Fruit fly (Drosophila melanogaster): ENCODE measurements around the gene TfIIFalpha.

Gene TfIIFalpha

dm6 chr3R:6406566-6407098, 26.4 kb downstream of the TfIIFalpha start, which contains the start of gene gpp:
gpp (plus strand) TSS chr3R:6406855.
- TF ChIP-seq CG7101 (tag; optimal IDR thresholded peaks at IDR 0.05) = peak; percentile 51
- TF ChIP-seq CG14711 (tag; optimal IDR thresholded peaks at IDR 0.05) = peak; percentile 34
- TF ChIP-seq CG5204 (GFP tag; optimal IDR thresholded peaks at IDR 0.05) = no peak
- TF ChIP-seq kay (GFP tag; ENCODE audit: borderline replicate concordance) = peak; percentile 24
- peak; percentile 67 for TF ChIP-seq ovo (GFP tag; optimal IDR thresholded peaks at IDR 0.05)
- peak; percentile 41 for TF ChIP-seq cic (GFP tag; optimal IDR thresholded peaks at IDR 0.05)
- peak; percentile 61 for TF ChIP-seq Mnt (GFP tag; optimal IDR thresholded peaks at IDR 0.05)
- TF ChIP-seq Hr96 (GFP tag; optimal IDR thresholded peaks at IDR 0.05) = no peak
- TF ChIP-seq CG1620 (GFP tag; optimal IDR thresholded peaks at IDR 0.05) = peak; percentile 43
- TF ChIP-seq bab1 (GFP tag; optimal IDR thresholded peaks at IDR 0.05) = peak; percentile 58
- peak; percentile 50 for TF ChIP-seq pad (GFP tag; optimal IDR thresholded peaks at IDR 0.05)
- no peak for TF ChIP-seq CG11617 (GFP tag; optimal IDR thresholded peaks at IDR 0.05)

dm6 chr3R:6407544-6407943, 27.3 kb downstream of the TfIIFalpha start:
- TF ChIP-seq CG12768 (GFP tag; optimal IDR thresholded peaks at IDR 0.05) = no peak
- no peak for TF ChIP-seq Mnt (GFP tag; optimal IDR thresholded peaks at IDR 0.05)
- TF ChIP-seq tj (GFP tag; optimal IDR thresholded peaks at IDR 0.05) = peak; percentile 95
- TF ChIP-seq CG14711 (tag; optimal IDR thresholded peaks at IDR 0.05) = no peak
- no peak for TF ChIP-seq CG7045 (GFP tag; optimal IDR thresholded peaks at IDR 0.05)

DNA sequence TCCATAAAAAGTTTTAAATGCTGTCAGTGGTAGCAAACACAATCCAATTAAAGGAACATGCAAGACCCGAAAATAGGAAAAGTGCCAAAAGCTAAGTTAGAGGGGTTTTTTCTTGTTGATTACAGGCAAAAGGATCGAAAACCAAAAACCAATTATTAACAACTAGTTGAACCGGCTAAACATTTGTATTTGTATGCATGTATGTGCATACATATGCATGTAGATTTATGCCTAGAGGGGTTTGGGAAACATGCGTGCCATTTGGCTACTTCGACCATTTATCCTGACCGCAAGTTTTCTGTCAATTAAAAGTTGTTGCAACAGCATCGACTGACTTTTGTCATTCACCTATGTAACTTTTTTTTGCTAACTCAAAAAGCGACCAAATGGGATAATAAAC, 28.2 kb downstream of the TfIIFalpha start:
- TF ChIP-seq pad (GFP tag; optimal IDR thresholded peaks at IDR 0.05) (no peak), CG11617 (GFP tag; optimal IDR thresholded peaks at IDR 0.05) (no peak), cic (GFP tag; optimal IDR thresholded peaks at IDR 0.05) (no peak), cnc (optimal IDR thresholded peaks at IDR 0.05) (no peak), Clk (GFP tag; optimal IDR thresholded peaks at IDR 0.05) (no peak), kay (GFP tag; ENCODE audit: borderline replicate concordance) (no peak), CG33017 (tag; optimal IDR thresholded peaks at IDR 0.05) (no peak), tj (GFP tag; optimal IDR thresholded peaks at IDR 0.05) (no peak), CG7045 (GFP tag; optimal IDR thresholded peaks at IDR 0.05) (no peak), Crg-1 (GFP tag; optimal IDR thresholded peaks at IDR 0.05) (no peak), CG7101 (tag; optimal IDR thresholded peaks at IDR 0.05) (no peak)

DNA sequence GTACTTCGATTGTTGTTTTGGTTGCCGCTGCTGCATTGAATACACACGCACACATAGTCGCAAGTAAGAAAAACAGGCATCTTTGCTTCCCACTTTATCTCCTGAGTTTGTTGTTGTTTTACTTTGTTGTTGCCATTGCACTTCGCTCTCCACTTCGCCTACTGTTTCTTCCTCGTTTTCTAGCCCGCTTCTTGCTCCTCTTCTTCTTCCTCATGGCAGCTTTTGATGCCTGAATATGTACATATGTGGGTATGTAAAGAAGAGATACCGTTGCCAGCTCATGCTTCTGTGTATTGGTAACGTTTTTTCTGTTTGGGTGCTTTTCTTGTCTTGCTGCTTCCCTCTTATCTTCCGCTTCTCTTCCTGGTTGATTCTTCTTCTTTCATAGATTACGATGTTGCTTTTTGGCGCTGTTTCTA, 28.9 kb downstream of the TfIIFalpha start:
- TF ChIP-seq bab1 (GFP tag; optimal IDR thresholded peaks at IDR 0.05) = no peak
- no peak for TF ChIP-seq CG11617 (GFP tag; optimal IDR thresholded peaks at IDR 0.05)
- TF ChIP-seq CG5204 (GFP tag; optimal IDR thresholded peaks at IDR 0.05) = no peak
- peak; percentile 67 for TF ChIP-seq cic (GFP tag; optimal IDR thresholded peaks at IDR 0.05)
- no peak for TF ChIP-seq Hr96 (GFP tag; optimal IDR thresholded peaks at IDR 0.05)
- TF ChIP-seq tj (GFP tag; optimal IDR thresholded peaks at IDR 0.05) = no peak
- peak; percentile 95 for TF ChIP-seq kay (GFP tag; ENCODE audit: borderline replicate concordance)
- TF ChIP-seq Mnt (GFP tag; optimal IDR thresholded peaks at IDR 0.05) = peak; percentile 43
- no peak for TF ChIP-seq CG1620 (GFP tag; optimal IDR thresholded peaks at IDR 0.05)
- TF ChIP-seq CG12768 (GFP tag; optimal IDR thresholded peaks at IDR 0.05) = peak; percentile 37
- no peak for TF ChIP-seq toe (GFP tag; optimal IDR thresholded peaks at IDR 0.05)
- TF ChIP-seq Clk (GFP tag; optimal IDR thresholded peaks at IDR 0.05) = no peak
- peak; percentile 6 for TF ChIP-seq pad (GFP tag; optimal IDR thresholded peaks at IDR 0.05)
- no peak for TF ChIP-seq CG33017 (tag; optimal IDR thresholded peaks at IDR 0.05)
- no peak for TF ChIP-seq CG14711 (tag; optimal IDR thresholded peaks at IDR 0.05)
- TF ChIP-seq cnc (optimal IDR thresholded peaks at IDR 0.05) = no peak
- no peak for TF ChIP-seq CG7101 (tag; optimal IDR thresholded peaks at IDR 0.05)
- TF ChIP-seq ovo (GFP tag; optimal IDR thresholded peaks at IDR 0.05) = peak; percentile 43
- TF ChIP-seq CG7045 (GFP tag; optimal IDR thresholded peaks at IDR 0.05) = no peak
- no peak for TF ChIP-seq Crg-1 (GFP tag; optimal IDR thresholded peaks at IDR 0.05)

- no peak for TF ChIP-seq cnc (optimal IDR thresholded peaks at IDR 0.05)
- TF ChIP-seq pad (GFP tag; optimal IDR thresholded peaks at IDR 0.05) = peak; percentile 12
- peak; percentile 25 for TF ChIP-seq CG12768 (GFP tag; optimal IDR thresholded peaks at IDR 0.05)
- TF ChIP-seq CG14711 (tag; optimal IDR thresholded peaks at IDR 0.05) = peak; percentile 2
- TF ChIP-seq CG11617 (GFP tag; optimal IDR thresholded peaks at IDR 0.05) = peak; percentile 41
- TF ChIP-seq Hr96 (GFP tag; optimal IDR thresholded peaks at IDR 0.05) = peak; percentile 14
- no peak for TF ChIP-seq CG5204 (GFP tag; optimal IDR thresholded peaks at IDR 0.05)
- TF ChIP-seq Mnt (GFP tag; optimal IDR thresholded peaks at IDR 0.05) = no peak
- no peak for TF ChIP-seq Crg-1 (GFP tag; optimal IDR thresholded peaks at IDR 0.05)
- peak; percentile 74 for TF ChIP-seq tj (GFP tag; optimal IDR thresholded peaks at IDR 0.05)
- TF ChIP-seq CG7101 (tag; optimal IDR thresholded peaks at IDR 0.05) = peak; percentile 19
- TF ChIP-seq ovo (GFP tag; optimal IDR thresholded peaks at IDR 0.05) = no peak
- peak; percentile 4 for TF ChIP-seq CG7045 (GFP tag; optimal IDR thresholded peaks at IDR 0.05)
- TF ChIP-seq CG1620 (GFP tag; optimal IDR thresholded peaks at IDR 0.05) = no peak
- peak; percentile 8 for TF ChIP-seq CG33017 (tag; optimal IDR thresholded peaks at IDR 0.05)
- TF ChIP-seq bab1 (GFP tag; optimal IDR thresholded peaks at IDR 0.05) = peak; percentile 8
These were observed 30.4 kb downstream of the TfIIFalpha start for dm6 chr3R:6410412-6411225.
